Fruit fly (Drosophila melanogaster) whole organism, embryonic: ENCODE data around the gene CG7568.
A peak's percentile ranks its signal among the peaks of the same experiment; 100 is the strongest.

Experiments
- Adf1 ChIP-seq: fragments of 200-800 bp; sonication (Bioruptor generic); IDR thresholded peaks from 2 replicates; pipeline ENCODE4 v1.3.6; 2022; ENCODE audit warnings: missing biosample characterization, missing genetic modification characterization
- Atf-2 ChIP-seq: fragments of 200-800 bp; sonication (Bioruptor generic); optimal IDR thresholded peaks from 2 replicates; lab custom pipeline; 2016; ENCODE audit warnings: missing biosample characterization, missing genetic modification characterization
- CG10209 ChIP-seq: fragments of 200-800 bp; sonication (Bioruptor generic); optimal IDR thresholded peaks from 3 replicates; lab custom pipeline; 2017; ENCODE audit warnings: missing biosample characterization, mild to moderate bottlenecking, missing genetic modification characterization, missing genetic modification reagents
- CG14667 ChIP-seq: fragments of 200-800 bp; sonication (Bioruptor generic); IDR thresholded peaks from 2 replicates; pipeline ENCODE4 v1.3.6; 2022; ENCODE audit warnings: missing biosample characterization, missing genetic modification characterization
- CG14710 ChIP-seq: fragments of 200-800 bp; sonication (Bioruptor generic); optimal IDR thresholded peaks from 3 replicates; lab custom pipeline; 2019; ENCODE audit warnings: missing biosample characterization, mild to moderate bottlenecking, missing genetic modification characterization, moderate library complexity
- CG15514 ChIP-seq: fragments of 200-800 bp; sonication (Bioruptor generic); optimal IDR thresholded peaks from 3 replicates; lab custom pipeline; 2017; ENCODE audit warnings: missing biosample characterization, missing genetic modification characterization, mild to moderate bottlenecking, moderate library complexity, missing genetic modification reagents
- CG16813 ChIP-seq: fragments of 200-800 bp; sonication (Bioruptor generic); IDR thresholded peaks from 3 replicates; pipeline ENCODE4 v1.3.6; 2022; ENCODE audit warnings: missing biosample characterization, missing genetic modification characterization; ENCODE audit not compliant: partially characterized antibody
- CG17385 ChIP-seq: fragments of 200-800 bp; sonication (Bioruptor generic); optimal IDR thresholded peaks from 3 replicates; lab custom pipeline; 2018; ENCODE audit warnings: missing biosample characterization, mild to moderate bottlenecking, missing genetic modification characterization
- CG18476 ChIP-seq: fragments of 200-800 bp; sonication (Bioruptor generic); optimal IDR thresholded peaks from 2 replicates; lab custom pipeline; 2016; ENCODE audit warnings: missing biosample characterization, mild to moderate bottlenecking, missing genetic modification characterization
- CG2120 ChIP-seq: fragments of 200-800 bp; sonication (Bioruptor generic); optimal IDR thresholded peaks from 3 replicates; lab custom pipeline; 2016; ENCODE audit warnings: missing biosample characterization, missing genetic modification characterization
- CG2202 ChIP-seq: fragments of 200-800 bp; sonication (Bioruptor generic); optimal IDR thresholded peaks from 2 replicates; lab custom pipeline; 2018; ENCODE audit warnings: missing biosample characterization, mild to moderate bottlenecking, missing genetic modification characterization
- CG30403 ChIP-seq: fragments of 200-800 bp; sonication (Bioruptor generic); optimal IDR thresholded peaks from 3 replicates; lab custom pipeline; 2016; ENCODE audit warnings: missing biosample characterization, missing genetic modification characterization
- CG34376 ChIP-seq: fragments of 200-800 bp; sonication (Bioruptor generic); optimal IDR thresholded peaks from 2 replicates; lab custom pipeline; 2018; ENCODE audit warnings: missing biosample characterization, mild to moderate bottlenecking, missing genetic modification characterization
- CG7963 ChIP-seq: fragments of 200-800 bp; sonication (Bioruptor generic); IDR thresholded peaks from 3 replicates; pipeline ENCODE4 v1.3.6; 2022; ENCODE audit warnings: missing biosample characterization, missing genetic modification characterization; ENCODE audit not compliant: partially characterized antibody
- CG8478 ChIP-seq: fragments of >200 bp; optimal IDR thresholded peaks from 2 replicates; lab custom pipeline; 2018
- Dref ChIP-seq: fragments of 200-800 bp; sonication (Bioruptor generic); IDR thresholded peaks from 2 replicates; pipeline ENCODE4 v1.3.6; 2022; ENCODE audit warnings: missing biosample characterization, missing genetic modification characterization
- Fer2 ChIP-seq: fragments of 200-800 bp; sonication (Bioruptor generic); optimal IDR thresholded peaks from 2 replicates; lab custom pipeline; 2018; ENCODE audit warnings: missing biosample characterization, mild to moderate bottlenecking, missing genetic modification characterization, moderate library complexity
- Gug ChIP-seq: fragments of 200-800 bp; sonication (Bioruptor generic); IDR thresholded peaks from 4 replicates; pipeline ENCODE4 v1.3.6; 2022; ENCODE audit warnings: missing biosample characterization, missing genetic modification characterization
- H15 ChIP-seq: fragments of 200-800 bp; sonication (Bioruptor generic); IDR thresholded peaks from 3 replicates; pipeline ENCODE4 v1.3.6; 2022; ENCODE audit warnings: missing biosample characterization, missing genetic modification characterization
- HLH4C ChIP-seq: fragments of 200-800 bp; sonication (Bioruptor generic); IDR thresholded peaks from 3 replicates; pipeline ENCODE4 v1.3.6; 2022; ENCODE audit warnings: missing biosample characterization, missing genetic modification characterization; ENCODE audit not compliant: partially characterized antibody
- Jarid2 ChIP-seq: fragments of 200-800 bp; sonication (Bioruptor generic); optimal IDR thresholded peaks from 3 replicates; lab custom pipeline; 2017; ENCODE audit warnings: mild to moderate bottlenecking, missing biosample characterization, missing genetic modification reagents, missing genetic modification characterization
- Mad ChIP-seq: fragments of 200-800 bp; sonication (Bioruptor generic); optimal IDR thresholded peaks from 2 replicates; lab custom pipeline; 2016; ENCODE audit warnings: missing biosample characterization, missing genetic modification characterization
- Myb ChIP-seq: fragments of 200-800 bp; sonication (Bioruptor generic); optimal IDR thresholded peaks from 2 replicates; lab custom pipeline; 2016; ENCODE audit warnings: missing biosample characterization, missing genetic modification characterization
- NFAT ChIP-seq: fragments of 200-800 bp; sonication (Bioruptor generic); IDR thresholded peaks from 2 replicates; pipeline ENCODE4 v1.3.6; 2022; ENCODE audit warnings: missing biosample characterization, missing genetic modification characterization
- Neu2 ChIP-seq: fragments of 200-800 bp; sonication (Bioruptor generic); optimal IDR thresholded peaks from 3 replicates; lab custom pipeline; 2016; ENCODE audit warnings: missing biosample characterization, missing genetic modification characterization, borderline replicate concordance
- Nf-YA ChIP-seq: fragments of 200-800 bp; sonication (Bioruptor generic); IDR thresholded peaks from 2 replicates; pipeline ENCODE4 v1.3.6; 2022; ENCODE audit warnings: missing biosample characterization, missing genetic modification characterization
- Vsx1 ChIP-seq: fragments of 200-800 bp; sonication (Bioruptor generic); optimal IDR thresholded peaks from 2 replicates; lab custom pipeline; 2017; ENCODE audit warnings: missing biosample characterization, mild to moderate bottlenecking, missing genetic modification characterization, missing genetic modification reagents
- YL-1 ChIP-seq: fragments of 200-800 bp; sonication (Bioruptor generic); optimal IDR thresholded peaks from 3 replicates; lab custom pipeline; 2017; ENCODE audit warnings: missing biosample characterization, mild to moderate bottlenecking, missing genetic modification characterization
- ab ChIP-seq: fragments of 200-800 bp; sonication (Bioruptor generic); optimal IDR thresholded peaks from 2 replicates; lab custom pipeline; 2016; ENCODE audit warnings: missing biosample characterization, missing genetic modification characterization
- crc ChIP-seq: fragments of 200-800 bp; sonication (Bioruptor generic); optimal IDR thresholded peaks from 2 replicates; lab custom pipeline; 2016; ENCODE audit warnings: missing biosample characterization, missing genetic modification characterization
- dimm ChIP-seq: fragments of 200-800 bp; sonication (Bioruptor generic); IDR thresholded peaks from 2 replicates; pipeline ENCODE4 v1.3.6; 2022; ENCODE audit warnings: missing biosample characterization, missing genetic modification characterization
- dmrt11E ChIP-seq: fragments of 200-800 bp; sonication (Bioruptor generic); optimal IDR thresholded peaks from 3 replicates; lab custom pipeline; 2018; ENCODE audit warnings: missing biosample characterization, mild to moderate bottlenecking, missing genetic modification characterization, moderate library complexity
- fru ChIP-seq: fragments of >200 bp; optimal IDR thresholded peaks from 2 replicates; lab custom pipeline; 2017
- gem ChIP-seq: fragments of 200-800 bp; sonication (Bioruptor generic); optimal IDR thresholded peaks from 2 replicates; lab custom pipeline; 2019; ENCODE audit warnings: missing biosample characterization, mild to moderate bottlenecking, missing genetic modification characterization, moderate library complexity
- gt ChIP-seq: fragments of 200-800 bp; sonication (Bioruptor generic); IDR thresholded peaks from 2 replicates; pipeline ENCODE4 v1.3.6; 2022; ENCODE audit warnings: missing biosample characterization, missing genetic modification characterization
- inv ChIP-seq: fragments of 200-800 bp; sonication (Bioruptor generic); IDR thresholded peaks from 2 replicates; pipeline ENCODE4 v1.3.6; 2022; ENCODE audit warnings: missing biosample characterization, missing genetic modification characterization; ENCODE audit not compliant: partially characterized antibody
- lmd ChIP-seq: fragments of 200-800 bp; sonication (Bioruptor generic); IDR thresholded peaks from 2 replicates; pipeline ENCODE4 v1.3.6; 2022; ENCODE audit warnings: missing biosample characterization, missing genetic modification characterization
- oc ChIP-seq: fragments of 200-800 bp; sonication (Bioruptor generic); optimal IDR thresholded peaks from 2 replicates; lab custom pipeline; 2018; ENCODE audit warnings: missing biosample characterization, mild to moderate bottlenecking, missing genetic modification characterization, moderate library complexity
- onecut ChIP-seq: fragments of 200-800 bp; sonication (Bioruptor generic); IDR thresholded peaks from 2 replicates; pipeline ENCODE4 v1.3.6; 2022; ENCODE audit warnings: missing biosample characterization, missing genetic modification characterization
- pfk ChIP-seq: fragments of 200-800 bp; sonication (Bioruptor generic); optimal IDR thresholded peaks from 2 replicates; lab custom pipeline; 2018; ENCODE audit warnings: missing biosample characterization, mild to moderate bottlenecking, missing genetic modification characterization, moderate library complexity
- row ChIP-seq: fragments of 200-800 bp; sonication (Bioruptor generic); IDR thresholded peaks from 3 replicates; pipeline ENCODE4 v1.3.6; 2022; ENCODE audit warnings: missing biosample characterization, missing genetic modification characterization
- schlank ChIP-seq: fragments of 200-800 bp; sonication (Bioruptor generic); optimal IDR thresholded peaks from 2 replicates; lab custom pipeline; 2018; ENCODE audit warnings: missing biosample characterization, mild to moderate bottlenecking, missing genetic modification characterization
- scrt ChIP-seq: fragments of 200-800 bp; sonication (Bioruptor generic); optimal IDR thresholded peaks from 2 replicates; lab custom pipeline; 2018; ENCODE audit warnings: missing biosample characterization, mild to moderate bottlenecking, missing genetic modification characterization, moderate library complexity
- sd ChIP-seq: fragments of 200-800 bp; sonication (Bioruptor generic); optimal IDR thresholded peaks from 3 replicates; lab custom pipeline; 2018; ENCODE audit warnings: missing biosample characterization, mild to moderate bottlenecking, missing genetic modification characterization, moderate library complexity
- slbo ChIP-seq: fragments of 200-800 bp; sonication (Bioruptor generic); IDR thresholded peaks from 2 replicates; pipeline ENCODE4 v1.3.6; 2022; ENCODE audit warnings: missing biosample characterization, missing genetic modification characterization
- so ChIP-seq: fragments of 200-800 bp; sonication (Bioruptor generic); IDR thresholded peaks from 3 replicates; pipeline ENCODE4 v1.3.6; 2022; ENCODE audit warnings: missing biosample characterization, missing genetic modification characterization
- tup ChIP-seq: fragments of 200-800 bp; sonication (Bioruptor generic); optimal IDR thresholded peaks from 2 replicates; lab custom pipeline; 2016; ENCODE audit warnings: missing biosample characterization, mild to moderate bottlenecking, missing genetic modification characterization, moderate library complexity
- tx ChIP-seq: fragments of 200-800 bp; sonication (Bioruptor generic); optimal IDR thresholded peaks from 2 replicates; lab custom pipeline; 2016; ENCODE audit warnings: missing biosample characterization, missing genetic modification characterization
- unc-4 ChIP-seq: fragments of 200-800 bp; sonication (Bioruptor generic); IDR thresholded peaks from 2 replicates; pipeline ENCODE4 v1.3.6; 2022; ENCODE audit warnings: missing biosample characterization, missing genetic modification characterization; ENCODE audit not compliant: partially characterized antibody
- zen2 ChIP-seq: fragments of 200-800 bp; sonication (Bioruptor generic); IDR thresholded peaks from 3 replicates; pipeline ENCODE4 v1.3.6; 2022; ENCODE audit warnings: missing biosample characterization, missing genetic modification characterization; ENCODE audit not compliant: partially characterized antibody

CG7568 gene

dm6 chr3R:29566997-29567670 is 33.5 kb downstream of the CG7568 start (continued):
- TF ChIP-seq CG18476 (GFP tag; lab: Kevin White, UChicago) (peak; percentile 46), CG7963 (GFP tag; lab: Robert Waterston, UW) (no peak), CG17385 (GFP tag; lab: Kevin White, UChicago) (peak; percentile 47), CG14667 (GFP tag; lab: Robert Waterston, UW) (peak; percentile 47; the same call in 1 of the 2 replicates), CG10209 (GFP tag; lab: Kevin White, UChicago) (peak; percentile 44), tx (GFP tag; lab: Kevin White, UChicago) (no peak), lmd (peak; percentile 64), crc (no peak), fru (lab: Kevin White, UChicago) (no peak), CG30403 (GFP tag; lab: Kevin White, UChicago) (peak; percentile 56), HLH4C (GFP tag; lab: Robert Waterston, UW) (no peak), Dref (GFP tag; lab: Robert Waterston, UW) (no peak), ab (peak; percentile 48), Nf-YA (GFP tag; lab: Robert Waterston, UW) (no peak), onecut (GFP tag; lab: Robert Waterston, UW) (peak; percentile 64), gt (peak; percentile 54; the same call in 1 of the 2 replicates), sd (tag; lab: Kevin White, UChicago) (no peak), unc-4 (GFP tag; lab: Robert Waterston, UW) (no peak), Mad (peak; percentile 33), Vsx1 (GFP tag; lab: Kevin White, UChicago) (no peak), schlank (tag; lab: Kevin White, UChicago) (no peak), CG16813 (GFP tag; lab: Robert Waterston, UW) (no peak), dimm (GFP tag; lab: Robert Waterston, UW) (peak; percentile 71), pfk (GFP tag; lab: Kevin White, UChicago) (no peak), so (GFP tag; lab: Robert Waterston, UW) (peak; percentile 66; the same call in 2 of the 3 replicates), CG2202 (tag; lab: Kevin White, UChicago) (peak; percentile 33), scrt (GFP tag; lab: Kevin White, UChicago) (peak; percentile 22), NFAT (GFP tag; lab: Robert Waterston, UW) (no peak), Gug (peak; percentile 63), Jarid2 (no peak), CG2120 (peak; percentile 34), YL-1 (GFP tag; lab: Kevin White, UChicago) (no peak), CG34376 (GFP tag; lab: Kevin White, UChicago) (no peak), Adf1 (GFP tag; lab: Robert Waterston, UW) (peak; percentile 21; the same call in 1 of the 2 replicates), CG15514 (GFP tag; lab: Kevin White, UChicago) (no peak), oc (no peak), zen2 (GFP tag; lab: Robert Waterston, UW) (no peak), H15 (peak; percentile 67; the same call in 2 of the 3 replicates), Fer2 (tag; lab: Kevin White, UChicago) (no peak), tup (GFP tag; lab: Kevin White, UChicago) (no peak), gem (tag; lab: Kevin White, UChicago) (peak; percentile 80), CG14710 (peak; percentile 69), Atf-2 (GFP tag; lab: Kevin White, UChicago) (peak; percentile 41), Myb (GFP tag; lab: Kevin White, UChicago) (no peak), dmrt11E (peak; percentile 81), Neu2 (GFP tag; lab: Kevin White, UChicago) (no peak), inv (GFP tag; lab: Robert Waterston, UW) (no peak), row (GFP tag; lab: Robert Waterston, UW) (peak; percentile 79), CG8478 (lab: Kevin White, UChicago) (no peak), slbo (GFP tag; lab: Robert Waterston, UW) (peak; percentile 68)
